Worm (Caenorhabditis elegans): ENCODE results near the gene nape-1.

DNA sequence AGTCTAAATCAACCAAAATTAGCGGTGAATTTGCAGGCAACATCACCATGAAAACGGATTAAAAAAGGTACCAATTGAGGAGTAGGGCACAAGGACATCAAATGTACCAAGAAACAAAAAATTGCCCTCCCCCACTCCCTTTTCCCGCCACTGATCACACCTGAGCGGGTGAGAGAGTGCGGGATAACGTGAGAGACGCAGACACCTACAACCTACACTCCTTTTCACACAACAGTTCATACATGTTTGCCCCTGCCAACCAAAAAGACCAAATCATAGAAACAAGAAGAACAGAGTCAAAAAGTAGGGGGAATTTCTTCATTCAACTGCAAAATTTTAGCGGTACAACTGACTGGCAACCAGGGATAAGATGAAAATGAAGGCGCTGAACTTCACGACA, 11.6 kb upstream of the nape-1 start:
- TF ChIP-seq W03F9.2 (tag; optimal IDR thresholded peaks at IDR 0.05), result no peak
- no peak for TF ChIP-seq him-1 (tag; optimal IDR thresholded peaks at IDR 0.05)

All from whole organism, L4/young adult.